Worm (Caenorhabditis elegans): ENCODE data around the gene spin-2.

ce11 chrIV:13077694-13078093, 9.1 kb upstream of the spin-2 start:
- TF ChIP-seq elt-2 (tag; optimal IDR thresholded peaks at IDR 0.05) (no peak), fkh-8 (tag; optimal IDR thresholded peaks at IDR 0.05) (no peak), lin-15B (tag; optimal IDR thresholded peaks at IDR 0.05) (no peak), lsy-2 (tag; optimal IDR thresholded peaks at IDR 0.05) (no peak)

All from whole organism, L1 larva.